Worm (Caenorhabditis elegans) whole organism, late embryonic: ENCODE measurements around the gene D1086.19.

Experiments
- F13H6.1 ChIP-seq: sonication (generic microtip); optimal IDR thresholded peaks from 2 replicates; lab custom pipeline; 2016; ENCODE audit warnings: missing genetic modification characterization, missing compliant biosample characterization
- K09A11.1 ChIP-seq: sonication (generic microtip); optimal IDR thresholded peaks from 2 replicates; lab custom pipeline; 2017; ENCODE audit warnings: antibody characterized with exemption, mild to moderate bottlenecking, missing genetic modification characterization, missing compliant biosample characterization; ENCODE audit not compliant: insufficient read depth
- Y22D7AL.16 ChIP-seq: sonication (generic microtip); optimal IDR thresholded peaks from 2 replicates; lab custom pipeline; 2016; ENCODE audit warnings: missing genetic modification characterization, missing compliant biosample characterization
- ama-1 ChIP-seq: fragments of 150-350 bp; optimal IDR thresholded peaks from 2 replicates; lab custom pipeline; 2014
- ceh-18 ChIP-seq: sonication (generic microtip); optimal IDR thresholded peaks from 2 replicates; lab custom pipeline; 2016; ENCODE audit warnings: missing genetic modification characterization, missing compliant biosample characterization
- ceh-19 ChIP-seq: fragments of 200-800 bp; sonication (Bioruptor generic); optimal IDR thresholded peaks from 2 replicates; lab custom pipeline; 2018; ENCODE audit warnings: mild to moderate bottlenecking, missing genetic modification characterization, missing compliant biosample characterization
- ceh-2 ChIP-seq: sonication (generic microtip); optimal IDR thresholded peaks from 2 replicates; lab custom pipeline; 2016; ENCODE audit warnings: missing genotype, missing genetic modification characterization, missing compliant biosample characterization
- ceh-22 ChIP-seq: sonication (generic microtip); optimal IDR thresholded peaks from 2 replicates; lab custom pipeline; 2017; ENCODE audit warnings: missing biosample characterization, missing genetic modification characterization
- ceh-24 ChIP-seq: sonication (generic microtip); optimal IDR thresholded peaks from 2 replicates; lab custom pipeline; 2016; ENCODE audit warnings: mild to moderate bottlenecking, missing genetic modification characterization, missing compliant biosample characterization
- ceh-30 ChIP-seq: fragments of 150-350 bp; optimal IDR thresholded peaks from 2 replicates; lab custom pipeline; 2014; ENCODE audit warnings: missing biosample characterization, missing genetic modification characterization
- ceh-31 ChIP-seq: sonication (generic microtip); optimal IDR thresholded peaks from 2 replicates; lab custom pipeline; 2016; ENCODE audit warnings: missing genetic modification characterization, missing compliant biosample characterization
- ceh-34 ChIP-seq: sonication (generic microtip); optimal IDR thresholded peaks from 2 replicates; lab custom pipeline; 2016; ENCODE audit warnings: mild to moderate bottlenecking, missing genetic modification characterization, missing compliant biosample characterization
- ceh-45 ChIP-seq: fragments of 200-800 bp; sonication (Bioruptor generic); IDR thresholded peaks from 2 replicates; pipeline ENCODE4 v1.3.6; 2022; ENCODE audit warnings: missing genetic modification reagents, missing genetic modification characterization, missing compliant biosample characterization
- ceh-48 ChIP-seq: sonication (generic microtip); optimal IDR thresholded peaks from 2 replicates; lab custom pipeline; 2016; ENCODE audit warnings: missing genetic modification characterization, inconsistent platforms, missing compliant biosample characterization
- che-1 ChIP-seq: sonication (generic microtip); optimal IDR thresholded peaks from 2 replicates; lab custom pipeline; 2016; ENCODE audit warnings: mild to moderate bottlenecking, missing genetic modification characterization, missing compliant biosample characterization
- dmd-4 ChIP-seq: sonication (generic microtip); optimal IDR thresholded peaks from 2 replicates; lab custom pipeline; 2016; ENCODE audit warnings: borderline replicate concordance, missing genetic modification characterization, missing compliant biosample characterization
- dve-1 ChIP-seq: sonication (generic microtip); optimal IDR thresholded peaks from 2 replicates; lab custom pipeline; 2017; ENCODE audit warnings: antibody characterized with exemption, mild to moderate bottlenecking, missing genetic modification characterization, missing compliant biosample characterization
- elt-2 ChIP-seq: sonication (generic microtip); optimal IDR thresholded peaks from 2 replicates; lab custom pipeline; 2016; ENCODE audit warnings: missing genetic modification reagents, missing genetic modification characterization, missing compliant biosample characterization
- elt-4 ChIP-seq: sonication (generic microtip); optimal IDR thresholded peaks from 2 replicates; lab custom pipeline; 2016; ENCODE audit warnings: missing genetic modification characterization, missing compliant biosample characterization
- ets-4 ChIP-seq: sonication (generic microtip); optimal IDR thresholded peaks from 2 replicates; lab custom pipeline; 2016; ENCODE audit warnings: missing genetic modification characterization, missing compliant biosample characterization
- eyg-1 ChIP-seq: sonication (generic microtip); optimal IDR thresholded peaks from 2 replicates; lab custom pipeline; 2016; ENCODE audit warnings: missing genotype, missing genetic modification characterization, missing compliant biosample characterization
- fkh-10 ChIP-seq: fragments of 150-350 bp; optimal IDR thresholded peaks from 2 replicates; lab custom pipeline; 2014; ENCODE audit warnings: missing biosample characterization, missing genetic modification reagents, missing genetic modification characterization
- gmeb-2 ChIP-seq: sonication (generic microtip); optimal IDR thresholded peaks from 2 replicates; lab custom pipeline; 2016; ENCODE audit warnings: missing genetic modification characterization, inconsistent platforms, missing compliant biosample characterization
- hlh-13 ChIP-seq: fragments of 200-800 bp; sonication (Bioruptor generic); optimal IDR thresholded peaks from 2 replicates; lab custom pipeline; 2018; ENCODE audit warnings: mild to moderate bottlenecking, missing genetic modification characterization, missing compliant biosample characterization
- hlh-15 ChIP-seq: sonication (generic microtip); optimal IDR thresholded peaks from 2 replicates; lab custom pipeline; 2016; ENCODE audit warnings: missing genetic modification characterization, missing compliant biosample characterization
- hlh-6 ChIP-seq: sonication (generic microtip); optimal IDR thresholded peaks from 2 replicates; lab custom pipeline; 2016; ENCODE audit warnings: missing genotype, missing genetic modification characterization, missing compliant biosample characterization
- lim-6 ChIP-seq: sonication (generic microtip); optimal IDR thresholded peaks from 2 replicates; lab custom pipeline; 2016; ENCODE audit warnings: missing genetic modification characterization, missing compliant biosample characterization
- lin-11 ChIP-seq: fragments of 200-800 bp; sonication (Bioruptor generic); optimal IDR thresholded peaks from 2 replicates; lab custom pipeline; 2018; ENCODE audit warnings: mild to moderate bottlenecking, missing genetic modification characterization, missing compliant biosample characterization
- madf-2 ChIP-seq: sonication (generic microtip); optimal IDR thresholded peaks from 2 replicates; lab custom pipeline; 2017; ENCODE audit warnings: missing genetic modification characterization, missing compliant biosample characterization
- mec-3 ChIP-seq: sonication (generic microtip); optimal IDR thresholded peaks from 2 replicates; lab custom pipeline; 2016; ENCODE audit warnings: borderline replicate concordance, missing genetic modification characterization, missing compliant biosample characterization
- npax-4 ChIP-seq: sonication (generic microtip); optimal IDR thresholded peaks from 2 replicates; lab custom pipeline; 2016; ENCODE audit warnings: missing genetic modification characterization, missing compliant biosample characterization
- odd-2 ChIP-seq: sonication (generic microtip); optimal IDR thresholded peaks from 2 replicates; lab custom pipeline; 2017; ENCODE audit warnings: antibody characterized with exemption, mild to moderate bottlenecking, missing genetic modification characterization, missing compliant biosample characterization
- pag-3 ChIP-seq: sonication (generic microtip); optimal IDR thresholded peaks from 2 replicates; lab custom pipeline; 2016; ENCODE audit warnings: missing compliant biosample characterization, missing genetic modification characterization, borderline replicate concordance
- pat-9 ChIP-seq: fragments of 200-800 bp; sonication (Bioruptor generic); optimal IDR thresholded peaks from 2 replicates; lab custom pipeline; 2018; ENCODE audit warnings: mild to moderate bottlenecking, missing genetic modification characterization, moderate library complexity, missing compliant biosample characterization
- pha-4 ChIP-seq: fragments of 150-350 bp; optimal IDR thresholded peaks from 2 replicates; lab custom pipeline; 2018; ENCODE audit warnings: missing biosample characterization, missing genetic modification reagents, missing genetic modification characterization
- pros-1 ChIP-seq: fragments of 150-350 bp; optimal IDR thresholded peaks from 2 replicates; lab custom pipeline; 2014; ENCODE audit warnings: missing biosample characterization, missing genetic modification reagents, missing genetic modification characterization
- ref-2 ChIP-seq: sonication (generic microtip); optimal IDR thresholded peaks from 2 replicates; lab custom pipeline; 2016; ENCODE audit warnings: missing genetic modification characterization, missing compliant biosample characterization
- rnt-1 ChIP-seq: sonication (generic microtip); optimal IDR thresholded peaks from 2 replicates; lab custom pipeline; 2016; ENCODE audit warnings: missing genetic modification characterization, missing compliant biosample characterization
- sdc-2 ChIP-seq: sonication (generic microtip); optimal IDR thresholded peaks from 2 replicates; lab custom pipeline; 2016; ENCODE audit warnings: missing genotype, missing genetic modification characterization, missing compliant biosample characterization
- syd-9 ChIP-seq: sonication (generic microtip); optimal IDR thresholded peaks from 2 replicates; lab custom pipeline; 2016; ENCODE audit warnings: mild to moderate bottlenecking, missing genetic modification characterization, moderate library complexity, missing compliant biosample characterization
- unc-42 ChIP-seq: sonication (generic microtip); optimal IDR thresholded peaks from 2 replicates; lab custom pipeline; 2016; ENCODE audit warnings: missing genotype, missing genetic modification characterization, missing compliant biosample characterization
- unc-55 ChIP-seq: sonication (generic microtip); optimal IDR thresholded peaks from 2 replicates; lab custom pipeline; 2017; ENCODE audit warnings: missing biosample characterization, missing genetic modification reagents, missing genetic modification characterization
- ztf-16 ChIP-seq: sonication (generic microtip); optimal IDR thresholded peaks from 2 replicates; lab custom pipeline; 2017; ENCODE audit warnings: missing genetic modification characterization, missing compliant biosample characterization

D1086.19 gene

DNA sequence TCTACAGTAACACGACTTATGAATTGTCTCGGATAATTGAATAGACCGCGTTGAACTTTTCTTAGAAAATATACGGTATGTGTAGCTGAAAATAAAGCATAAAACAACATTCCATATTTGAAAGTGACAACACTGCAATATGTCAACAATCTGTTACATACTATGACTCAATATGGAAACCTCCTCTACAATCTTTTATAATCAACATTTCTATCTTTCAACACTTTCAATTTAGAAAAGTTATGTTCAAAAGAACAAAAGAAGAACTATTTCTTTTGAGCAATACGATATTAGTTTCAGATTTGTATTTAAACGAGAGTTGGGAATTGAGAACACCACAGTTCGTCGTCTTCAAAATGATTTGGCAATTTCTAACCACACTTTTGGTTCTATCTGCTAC lies 5.7 kb upstream of the D1086.19 start, which contains the start of gene D1086.10:
Gene D1086.10, plus strand, starts transcription at position 301 of the 400 bp plus-strand sequence.
- TF ChIP-seq npax-4 (no peak), lim-6 (tag; lab: Kevin White, UChicago) (no peak), ceh-30 (tag; lab: Kevin White, UChicago) (no peak), sdc-2 (tag; lab: Kevin White, UChicago) (no peak), ceh-2 (tag; lab: Kevin White, UChicago) (no peak), dve-1 (tag; lab: Kevin White, UChicago) (no peak), ceh-18 (tag; lab: Kevin White, UChicago) (no peak), elt-2 (tag; lab: Kevin White, UChicago) (no peak), K09A11.1 (tag; lab: Kevin White, UChicago) (no peak), ceh-31 (tag; lab: Kevin White, UChicago) (no peak), unc-42 (tag; lab: Kevin White, UChicago) (no peak), rnt-1 (no peak), ets-4 (no peak), elt-4 (tag; lab: Kevin White, UChicago) (no peak), ceh-19 (no peak), lin-11 (tag; lab: Kevin White, UChicago) (no peak)
- TF ChIP-seq, all 69 proteins: peak for 0

DNA sequence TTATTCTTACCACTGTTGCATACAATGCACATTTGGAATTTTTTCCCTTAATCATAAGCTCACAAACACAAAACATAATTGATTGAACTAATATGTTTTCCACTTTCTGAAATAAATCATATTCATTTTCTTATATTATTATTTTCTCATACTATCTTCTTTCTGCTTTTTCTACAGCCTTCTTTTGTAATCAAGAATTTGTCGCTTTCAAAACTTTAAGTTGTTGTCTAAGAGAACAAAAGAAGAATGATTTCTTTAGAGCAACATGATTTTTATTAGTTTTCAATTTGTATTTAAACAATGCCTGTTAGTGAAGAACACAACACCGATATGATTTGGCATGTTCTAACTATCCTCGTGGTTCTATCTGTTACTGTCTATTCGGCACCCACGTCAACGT lies 4.2 kb upstream of the D1086.19 start, which contains the start of gene D1086.7:
Gene D1086.7, plus strand, starts transcription at position 301 of the 400 bp plus-strand sequence.
- TF ChIP-seq pha-4 (tag; lab: Kevin White, UChicago) (no peak), hlh-13 (GFP tag; lab: Kevin White, UChicago) (no peak), ceh-45 (GFP tag; lab: Robert Waterston, UW) (no peak), F13H6.1 (tag; lab: Kevin White, UChicago) (no peak), ceh-31 (tag; lab: Kevin White, UChicago) (no peak), lim-6 (tag; lab: Kevin White, UChicago) (no peak), ceh-22 (tag; lab: Kevin White, UChicago) (no peak), ceh-18 (tag; lab: Kevin White, UChicago) (no peak), dve-1 (tag; lab: Kevin White, UChicago) (no peak), Y22D7AL.16 (tag; lab: Kevin White, UChicago) (no peak), ztf-16 (tag; lab: Kevin White, UChicago) (no peak), madf-2 (no peak), odd-2 (tag; lab: Kevin White, UChicago) (no peak)

DNA sequence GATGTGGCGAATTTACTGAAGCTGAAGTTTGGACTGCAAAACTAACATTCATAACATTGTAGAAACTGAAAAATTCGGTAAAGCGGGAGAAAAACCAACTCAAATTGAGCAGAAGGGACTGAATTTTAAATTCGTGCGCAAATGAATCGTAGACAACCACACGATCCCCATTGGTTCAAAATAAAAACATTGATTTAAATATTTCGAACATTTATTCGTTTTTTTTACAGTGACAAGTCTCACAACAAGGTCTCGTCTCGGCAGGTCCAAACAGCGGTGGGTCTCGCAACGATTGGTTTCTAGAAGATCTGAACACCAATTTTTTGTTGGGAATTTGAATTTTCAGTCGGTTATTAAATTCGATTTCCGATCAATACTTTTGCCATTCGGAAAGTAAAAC lies 2.6 kb upstream of the D1086.19 start, which contains the start of gene D1086.18:
Gene D1086.18, plus strand, starts transcription at position 301 of the 400 bp plus-strand sequence.
- TF ChIP-seq unc-42 (tag; lab: Kevin White, UChicago) (no peak), ceh-48 (no peak), hlh-15 (no peak), pha-4 (tag; lab: Kevin White, UChicago) (no peak), ceh-34 (tag; lab: Kevin White, UChicago) (no peak), unc-55 (no peak), pat-9 (tag; lab: Kevin White, UChicago) (no peak), pros-1 (no peak), ref-2 (tag; lab: Kevin White, UChicago) (no peak), ama-1 (lab: Kevin White, UChicago) (no peak)
- TF ChIP-seq, all 69 proteins: peak for 0

DNA sequence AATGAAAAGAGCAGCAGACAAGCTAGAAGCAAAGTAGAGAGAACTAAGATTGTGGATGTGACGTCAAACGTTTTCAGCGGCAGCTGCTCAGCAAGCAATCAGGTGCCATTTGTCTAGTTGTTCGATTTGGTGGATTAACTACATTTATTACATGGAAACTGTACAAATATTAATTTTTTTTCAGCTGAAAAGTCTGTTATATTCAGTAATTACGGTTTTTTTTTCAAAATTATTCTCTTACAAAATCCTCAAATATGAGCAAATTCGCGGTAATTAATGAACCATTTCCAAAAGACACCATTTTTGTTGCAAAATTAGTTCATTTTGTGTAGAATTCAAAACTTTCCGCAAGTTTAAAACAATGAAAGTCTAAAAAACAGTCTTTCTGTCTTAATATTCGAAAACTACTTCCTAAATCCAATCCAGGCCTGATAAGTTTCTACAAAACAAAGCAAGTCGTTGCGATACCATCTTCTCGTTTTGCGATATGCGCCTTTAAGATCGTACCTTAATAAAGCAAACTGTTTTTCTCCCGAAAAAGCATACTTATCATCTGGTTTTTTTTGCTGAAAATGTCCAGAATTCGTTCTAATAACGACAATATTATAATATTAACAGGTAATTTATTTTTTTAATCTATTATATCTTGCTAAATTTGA lies 2.3 kb downstream of the D1086.19 start, which contains the start of the genes D1086.5 and him-5:
Gene D1086.5, minus strand, starts transcription at position 51 of the 659 bp plus-strand sequence.
Gene him-5, plus strand, starts transcription at position 118 of the 659 bp plus-strand sequence.
- TF ChIP-seq unc-55 (no peak), gmeb-2 (tag; lab: Kevin White, UChicago) (no peak), fkh-10 (GFP tag; lab: Kevin White, UChicago) (no peak), ceh-48 (no peak), dve-1 (tag; lab: Kevin White, UChicago) (no peak), odd-2 (tag; lab: Kevin White, UChicago) (no peak), eyg-1 (no peak), syd-9 (tag; lab: Kevin White, UChicago) (no peak), pag-3 (tag; lab: Kevin White, UChicago) (no peak), mec-3 (no peak), che-1 (tag; lab: Kevin White, UChicago) (no peak), rnt-1 (no peak), hlh-6 (tag; lab: Kevin White, UChicago) (no peak), elt-2 (tag; lab: Kevin White, UChicago) (no peak), K09A11.1 (tag; lab: Kevin White, UChicago) (no peak), dmd-4 (tag; lab: Kevin White, UChicago) (no peak), ceh-24 (tag; lab: Kevin White, UChicago) (no peak)
